Fruit fly (Drosophila melanogaster): ENCODE data around the gene CG12985.

Gene CG12985

DNA sequence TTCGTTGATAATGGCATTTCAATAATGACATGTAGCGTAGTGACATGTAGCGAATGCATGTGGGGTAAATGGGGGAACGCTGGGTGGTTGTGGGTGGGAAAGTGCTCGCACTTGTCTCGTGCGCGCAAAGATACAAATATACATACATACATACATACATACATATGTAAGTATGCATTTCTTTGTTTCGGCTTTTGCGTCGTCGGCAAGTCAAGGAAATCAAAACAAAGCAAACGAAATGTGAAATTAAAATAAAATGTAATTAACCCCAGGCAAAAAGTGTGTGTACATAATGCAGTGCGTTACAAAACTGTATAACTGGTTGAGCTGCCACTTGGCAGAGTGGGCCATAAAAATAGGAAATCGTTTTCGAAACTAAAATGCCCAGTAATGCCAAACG is 7.8 kb upstream of the CG12985 start (continued):
- TF ChIP-seq Ets96B (tag; optimal IDR thresholded peaks at IDR 0.05) (no peak), CG7368 (GFP tag; optimal IDR thresholded peaks at IDR 0.05) (no peak), CG11902 (GFP tag; optimal IDR thresholded peaks at IDR 0.05) (no peak), svp (GFP tag) (peak; percentile 58), Smox (GFP tag; optimal IDR thresholded peaks at IDR 0.05) (peak; percentile 33)

DNA sequence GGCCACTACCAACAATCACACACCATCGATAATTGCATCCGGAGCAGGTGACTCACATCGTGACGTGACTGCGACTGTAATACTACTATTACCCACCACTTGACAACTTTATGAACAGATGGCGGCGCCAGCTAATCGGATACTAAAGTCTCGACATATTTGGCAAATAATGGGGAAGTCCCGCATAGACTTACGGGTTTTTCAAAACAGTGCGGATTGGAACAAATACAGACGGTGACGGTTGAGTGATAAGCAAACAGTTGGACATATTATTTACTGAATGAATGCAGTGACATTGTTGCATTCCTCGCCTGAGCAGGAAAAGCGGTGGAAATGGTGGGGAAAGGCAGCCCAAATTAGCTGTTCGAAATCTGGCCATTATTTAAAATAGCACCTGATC is 7.0 kb upstream of the CG12985 start:
- TF ChIP-seq Eip75B (GFP tag; optimal IDR thresholded peaks at IDR 0.05) (no peak), ss (GFP tag; optimal IDR thresholded peaks at IDR 0.05) (peak in 1 of 2 experiments; percentile 4), Eip78C (GFP tag) (peak; percentile 7), fkh (GFP tag; optimal IDR thresholded peaks at IDR 0.05) (peak; percentile 15), CG8632 (GFP tag; optimal IDR thresholded peaks at IDR 0.05) (no peak), svp (GFP tag) (peak; percentile 30), dsx (GFP tag; optimal IDR thresholded peaks at IDR 0.05; ENCODE audit: poor library complexity, severe bottlenecking) (peak; percentile 73)

DNA sequence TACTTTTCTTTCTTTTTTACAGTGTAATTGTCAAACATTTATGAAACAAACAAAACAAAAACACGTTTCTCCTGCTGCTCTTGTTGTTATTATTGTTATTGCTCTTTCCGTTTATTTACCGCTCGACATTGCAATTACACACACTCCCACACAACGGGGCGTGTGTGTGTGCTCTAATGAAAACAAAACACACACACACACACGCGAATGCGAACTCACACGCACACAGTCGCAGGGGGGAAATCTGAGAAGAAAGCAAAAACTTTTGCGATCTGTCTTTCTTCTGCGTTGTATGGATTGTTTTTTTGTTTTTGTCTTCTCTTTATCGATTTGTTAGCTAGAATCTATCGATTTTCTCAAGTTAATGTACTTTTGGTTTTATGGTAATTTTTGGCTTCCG is 5.5 kb upstream of the CG12985 start:
- TF ChIP-seq CG6163 (GFP tag; IDR thresholded peaks at IDR 0.05) (0 out of 3 replicates have a peak, but pooled peaks have one; percentile 14), CG8632 (GFP tag; optimal IDR thresholded peaks at IDR 0.05) (no peak), CG6792 (GFP tag; optimal IDR thresholded peaks at IDR 0.05) (peak; percentile 19), Blimp-1 (GFP tag; optimal IDR thresholded peaks at IDR 0.05) (no peak), CG34406 (GFP tag; optimal IDR thresholded peaks at IDR 0.05) (no peak), ss (GFP tag; optimal IDR thresholded peaks at IDR 0.05) (no peak), esn (GFP tag; optimal IDR thresholded peaks at IDR 0.05) (no peak), CG10631 (GFP tag; optimal IDR thresholded peaks at IDR 0.05) (no peak), eg (GFP tag; IDR thresholded peaks at IDR 0.05) (0 out of 3 replicates have a peak, but pooled peaks have one; percentile 31), CG32006 (GFP tag; optimal IDR thresholded peaks at IDR 0.05) (no peak), Sox14 (GFP tag; optimal IDR thresholded peaks at IDR 0.05) (peak; percentile 26), dsx (GFP tag; optimal IDR thresholded peaks at IDR 0.05; ENCODE audit: poor library complexity, severe bottlenecking) (no peak), Sox15 (GFP tag; optimal IDR thresholded peaks at IDR 0.05) (no peak)

DNA sequence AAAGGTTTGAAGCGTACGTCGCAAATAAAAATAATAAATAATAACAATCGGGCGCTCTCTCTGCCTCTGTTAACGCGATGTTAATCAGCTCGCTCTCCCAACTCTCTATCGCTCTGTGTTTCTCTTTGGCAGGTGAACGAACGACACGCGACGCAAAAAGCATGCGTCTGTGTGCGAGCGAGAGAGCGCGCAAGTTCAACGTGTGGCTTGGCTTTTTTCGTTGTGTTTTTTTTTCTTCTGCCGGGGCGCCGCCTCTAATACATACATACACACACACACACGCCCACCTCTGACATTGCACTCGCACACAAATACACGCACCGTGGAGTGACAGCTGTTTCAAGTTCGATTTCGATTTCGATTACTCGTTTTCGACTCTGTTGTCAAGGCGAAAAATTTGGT is 4.9 kb upstream of the CG12985 start:
- peak; percentile 45; the same call in 2 of the 3 replicates for TF ChIP-seq CG8119 (GFP tag; IDR thresholded peaks at IDR 0.05)
- TF ChIP-seq Eip93F (GFP tag; optimal IDR thresholded peaks at IDR 0.05), result peak; percentile 29
- TF ChIP-seq ss (GFP tag; optimal IDR thresholded peaks at IDR 0.05), result peak; percentile 68
- no peak for TF ChIP-seq Smox (GFP tag; optimal IDR thresholded peaks at IDR 0.05)
- TF ChIP-seq fd85E (GFP tag; optimal IDR thresholded peaks at IDR 0.05), result peak; percentile 46
- peak; percentile 35 for TF ChIP-seq Met (GFP tag; optimal IDR thresholded peaks at IDR 0.05)
- peak; percentile 55; the same call in 1 of the 2 replicates for TF ChIP-seq CG15336 (GFP tag; IDR thresholded peaks at IDR 0.05)
- no peak for TF ChIP-seq Sox14 (GFP tag; optimal IDR thresholded peaks at IDR 0.05)
- no peak for TF ChIP-seq cyc (GFP tag; optimal IDR thresholded peaks at IDR 0.05)
- TF ChIP-seq svp (GFP tag), result peak; percentile 94
- no peak for TF ChIP-seq CG11294 (GFP tag; IDR thresholded peaks at IDR 0.05)
- peak; percentile 82 for TF ChIP-seq CG6163 (GFP tag; IDR thresholded peaks at IDR 0.05)
- TF ChIP-seq Eip78C (GFP tag), result peak; percentile 61
- peak; percentile 10 for TF ChIP-seq CG1621 (tag; optimal IDR thresholded peaks at IDR 0.05)
- TF ChIP-seq salr (GFP tag; optimal IDR thresholded peaks at IDR 0.05), result no peak
- TF ChIP-seq CG4318 (GFP tag; optimal IDR thresholded peaks at IDR 0.05), result no peak
- TF ChIP-seq CG10631 (GFP tag; optimal IDR thresholded peaks at IDR 0.05), result no peak
- no peak for TF ChIP-seq acj6 (GFP tag; optimal IDR thresholded peaks at IDR 0.05)
- peak; percentile 69 for TF ChIP-seq CG9139 (GFP tag; optimal IDR thresholded peaks at IDR 0.05)
- no peak for TF ChIP-seq Lpt (GFP tag; optimal IDR thresholded peaks at IDR 0.05)
- no peak for TF ChIP-seq CG11762 (GFP tag; optimal IDR thresholded peaks at IDR 0.05; ENCODE audit: insufficient read depth)
- peak; percentile 42 for TF ChIP-seq CG6854 (GFP tag; optimal IDR thresholded peaks at IDR 0.05)
- no peak for TF ChIP-seq dac (GFP tag; optimal IDR thresholded peaks at IDR 0.05)
- TF ChIP-seq Eip75B (GFP tag; optimal IDR thresholded peaks at IDR 0.05), result no peak
- TF ChIP-seq CG32006 (GFP tag; optimal IDR thresholded peaks at IDR 0.05), result no peak
- peak; percentile 25 for TF ChIP-seq CG16779 (tag; optimal IDR thresholded peaks at IDR 0.05)
- TF ChIP-seq Sox102F (GFP tag; optimal IDR thresholded peaks at IDR 0.05), result no peak
- peak; percentile 17 for TF ChIP-seq vri (GFP tag; optimal IDR thresholded peaks at IDR 0.05)
- TF ChIP-seq CG11902 (GFP tag; optimal IDR thresholded peaks at IDR 0.05), result no peak
- no peak for TF ChIP-seq net (GFP tag; optimal IDR thresholded peaks at IDR 0.05)
- peak; percentile 16 for TF ChIP-seq CG34406 (GFP tag; optimal IDR thresholded peaks at IDR 0.05)
- peak; percentile 77; the same call in 2 of the 3 replicates for TF ChIP-seq eg (GFP tag; IDR thresholded peaks at IDR 0.05)
- no peak for TF ChIP-seq Blimp-1 (GFP tag; optimal IDR thresholded peaks at IDR 0.05)
- no peak for TF ChIP-seq Ets21C (GFP tag; optimal IDR thresholded peaks at IDR 0.05)
- peak; percentile 11 for TF ChIP-seq CG6276 (GFP tag; optimal IDR thresholded peaks at IDR 0.05)
- peak; percentile 23 for TF ChIP-seq CG6808 (GFP tag; optimal IDR thresholded peaks at IDR 0.05)
